Worm (Caenorhabditis elegans) whole organism, L1 larva: ENCODE data around the gene M02F4.1.

ENCODE experiments used
- C34B4.2 ChIP-seq: sonication (generic microtip); optimal IDR thresholded peaks from 2 replicates; lab custom pipeline; 2017; ENCODE audit warnings: mild to moderate bottlenecking, missing genetic modification characterization, missing compliant biosample characterization
- alr-1 ChIP-seq: fragments of 200-800 bp; sonication (Bioruptor generic); optimal IDR thresholded peaks from 2 replicates; lab custom pipeline; 2018; ENCODE audit warnings: borderline replicate concordance, mild to moderate bottlenecking, missing genetic modification characterization, missing compliant biosample characterization
- ama-1 ChIP-seq: fragments of 150-350 bp; optimal IDR thresholded peaks from 2 replicates; lab custom pipeline; 2014
- ceh-82 ChIP-seq, 3 experiments: fragments of 150-350 bp in 1 of 3; sonication (generic microtip) in 2 of 3; optimal IDR thresholded peaks; 2 replicates each; lab custom pipeline; 2014 to 2017; ENCODE audit warnings: missing biosample characterization in 3 of 3, missing genetic modification characterization in 3 of 3
- ceh-88 ChIP-seq: fragments of 200-800 bp; sonication (Bioruptor generic); IDR thresholded peaks from 2 replicates; pipeline ENCODE4 v1.3.6; 2022; ENCODE audit warnings: missing genetic modification characterization, missing compliant biosample characterization
- dpl-1 ChIP-seq, 3 experiments: fragments of 150-350 bp in 2 of 3; sonication (generic microtip) in 1 of 3; optimal IDR thresholded peaks; 2 replicates each; lab custom pipeline; 2014 to 2017; ENCODE audit warnings: missing biosample characterization in 3 of 3, missing genetic modification characterization in 3 of 3, missing genetic modification reagents in 3 of 3
- dsc-1 ChIP-seq: sonication (generic microtip); optimal IDR thresholded peaks from 2 replicates; lab custom pipeline; 2016; ENCODE audit warnings: mild to moderate bottlenecking, missing genetic modification characterization, missing compliant biosample characterization
- egl-13 ChIP-seq: sonication (generic microtip); optimal IDR thresholded peaks from 2 replicates; lab custom pipeline; 2016; ENCODE audit warnings: missing genotype, missing genetic modification reagents, missing genetic modification characterization, missing compliant biosample characterization
- egl-27 ChIP-seq, 2 experiments: fragments of 150-350 bp in 1 of 2; sonication (generic microtip); optimal IDR thresholded peaks; 3 replicates each; lab custom pipeline; 2017 to 2018; ENCODE audit warnings: missing biosample characterization in 2 of 2, missing genetic modification characterization in 2 of 2, missing genetic modification reagents in 2 of 2
- elt-3 ChIP-seq, 6 experiments: fragments of 150-350 bp in 1 of 6; sonication (generic microtip); optimal IDR thresholded peaks; 2 replicates each; lab custom pipeline; 2017 to 2018; ENCODE audit warnings: missing biosample characterization in 6 of 6, missing genetic modification characterization in 6 of 6, inconsistent platforms in 1 of 6
- fkh-10 ChIP-seq: sonication (generic microtip); optimal IDR thresholded peaks from 2 replicates; lab custom pipeline; 2017; ENCODE audit warnings: missing biosample characterization, missing genetic modification reagents, missing genetic modification characterization
- fkh-8 ChIP-seq: sonication (generic microtip); optimal IDR thresholded peaks from 2 replicates; lab custom pipeline; 2016; ENCODE audit warnings: mild to moderate bottlenecking, missing genetic modification characterization, missing compliant biosample characterization
- hlh-17 ChIP-seq: fragments of 200-800 bp; sonication (Bioruptor generic); optimal IDR thresholded peaks from 2 replicates; lab custom pipeline; 2018; ENCODE audit warnings: missing genetic modification characterization, mild to moderate bottlenecking, missing compliant biosample characterization, moderate library complexity, borderline replicate concordance
- hpl-2 ChIP-seq: fragments of 150-350 bp; optimal IDR thresholded peaks from 2 replicates; lab custom pipeline; 2014; ENCODE audit warnings: missing biosample characterization, missing genetic modification reagents, missing genetic modification characterization
- irx-1 ChIP-seq: sonication (generic microtip); optimal IDR thresholded peaks from 2 replicates; lab custom pipeline; 2016; ENCODE audit warnings: missing genetic modification characterization, missing compliant biosample characterization
- isw-1 ChIP-seq: fragments of 200-800 bp; sonication (Bioruptor generic); IDR thresholded peaks from 2 replicates; pipeline ENCODE4 v1.3.6; 2022; ENCODE audit warnings: missing genetic modification characterization, missing compliant biosample characterization
- lin-14 ChIP-seq: fragments of 200-800 bp; sonication (Bioruptor generic); optimal IDR thresholded peaks from 2 replicates; lab custom pipeline; 2018; ENCODE audit warnings: mild to moderate bottlenecking, missing genetic modification characterization, moderate library complexity, missing compliant biosample characterization
- lin-15B ChIP-seq: fragments of 150-350 bp; sonication (generic microtip); optimal IDR thresholded peaks from 3 replicates; lab custom pipeline; 2014; ENCODE audit warnings: missing biosample characterization, missing genetic modification characterization
- lin-35 ChIP-seq, 2 experiments: fragments of 150-350 bp; optimal IDR thresholded peaks; 2 replicates each; lab custom pipeline; 2014; ENCODE audit warnings: missing biosample characterization in 2 of 2, missing genetic modification characterization in 2 of 2, missing genetic modification reagents in 2 of 2
- lir-3 ChIP-seq: sonication (generic microtip); optimal IDR thresholded peaks from 2 replicates; lab custom pipeline; 2016; ENCODE audit warnings: mild to moderate bottlenecking, missing genetic modification characterization, moderate library complexity, missing compliant biosample characterization; ENCODE audit not compliant: poor library complexity
- lsy-2 ChIP-seq, 2 experiments: fragments of 150-350 bp; optimal IDR thresholded peaks; 2 replicates each; lab custom pipeline; 2014; ENCODE audit warnings: missing biosample characterization in 2 of 2, missing genetic modification characterization in 2 of 2
- mab-9 ChIP-seq: fragments of 200-800 bp; sonication (Bioruptor generic); IDR thresholded peaks from 2 replicates; pipeline ENCODE4 v1.3.6; 2022; ENCODE audit warnings: missing genetic modification reagents, missing genetic modification characterization, missing compliant biosample characterization
- mep-1 ChIP-seq: fragments of 150-350 bp; optimal IDR thresholded peaks from 2 replicates; lab custom pipeline; 2014; ENCODE audit warnings: missing biosample characterization, missing genetic modification characterization
- nhr-12 ChIP-seq: sonication (generic microtip); optimal IDR thresholded peaks from 2 replicates; lab custom pipeline; 2017; ENCODE audit warnings: missing biosample characterization, missing genetic modification characterization
- nhr-19 ChIP-seq: fragments of 200-800 bp; sonication (Bioruptor generic); conservative IDR thresholded peaks from 2 replicates; pipeline ENCODE4 v1.3.6; 2022; ENCODE audit warnings: missing genetic modification characterization, missing compliant biosample characterization
- nhr-20 ChIP-seq: sonication (generic microtip); optimal IDR thresholded peaks from 2 replicates; lab custom pipeline; 2016; ENCODE audit warnings: mild to moderate bottlenecking, missing genetic modification characterization, missing compliant biosample characterization
- nhr-28 ChIP-seq: fragments of 150-350 bp; optimal IDR thresholded peaks from 2 replicates; lab custom pipeline; 2014; ENCODE audit warnings: missing biosample characterization, missing genetic modification characterization
- nhr-71 ChIP-seq: sonication (generic microtip); optimal IDR thresholded peaks from 2 replicates; lab custom pipeline; 2016; ENCODE audit warnings: mild to moderate bottlenecking, missing genetic modification characterization, moderate library complexity, missing compliant biosample characterization
- nhr-76 ChIP-seq: sonication (generic microtip); optimal IDR thresholded peaks from 2 replicates; lab custom pipeline; 2017; ENCODE audit warnings: missing biosample characterization, missing genetic modification characterization
- nhr-85 ChIP-seq: sonication (generic microtip); peaks from one replicate; lab custom pipeline; 2016; ENCODE audit warnings: missing genetic modification characterization, inconsistent platforms, missing compliant biosample characterization
- nhr-90 ChIP-seq: sonication (generic microtip); optimal IDR thresholded peaks from 2 replicates; lab custom pipeline; 2016; ENCODE audit warnings: mild to moderate bottlenecking, missing genetic modification characterization, missing compliant biosample characterization; ENCODE audit not compliant: poor library complexity
- pax-3 ChIP-seq: fragments of 200-800 bp; sonication (Bioruptor generic); optimal IDR thresholded peaks from 2 replicates; lab custom pipeline; 2018; ENCODE audit warnings: mild to moderate bottlenecking, missing genetic modification characterization, moderate library complexity, missing compliant biosample characterization
- rnt-1 ChIP-seq: sonication (generic microtip); optimal IDR thresholded peaks from 2 replicates; lab custom pipeline; 2016; ENCODE audit warnings: mild to moderate bottlenecking, missing genetic modification characterization, moderate library complexity, missing compliant biosample characterization
- skn-1 ChIP-seq: fragments of 150-350 bp; optimal IDR thresholded peaks from 2 replicates; lab custom pipeline; 2014; ENCODE audit warnings: missing biosample characterization, missing genetic modification characterization
- snu-23 ChIP-seq: sonication (generic microtip); optimal IDR thresholded peaks from 2 replicates; lab custom pipeline; 2016; ENCODE audit warnings: missing genetic modification characterization, missing compliant biosample characterization
- sptf-1 ChIP-seq: fragments of 150-350 bp; optimal IDR thresholded peaks from 2 replicates; lab custom pipeline; 2014; ENCODE audit warnings: missing biosample characterization, missing genetic modification characterization
- sup-37 ChIP-seq: fragments of 200-800 bp; sonication (Bioruptor generic); optimal IDR thresholded peaks from 2 replicates; lab custom pipeline; 2018; ENCODE audit warnings: mild to moderate bottlenecking, missing genetic modification characterization, missing compliant biosample characterization
- tbx-2 ChIP-seq: sonication (generic microtip); optimal IDR thresholded peaks from 2 replicates; lab custom pipeline; 2016; ENCODE audit warnings: missing genetic modification characterization, missing compliant biosample characterization
- unc-130 ChIP-seq: fragments of 150-350 bp; optimal IDR thresholded peaks from 2 replicates; lab custom pipeline; 2017; ENCODE audit warnings: missing biosample characterization, missing genetic modification characterization, inconsistent platforms
- zag-1 ChIP-seq: fragments of 150-350 bp; optimal IDR thresholded peaks from 2 replicates; lab custom pipeline; 2014; ENCODE audit warnings: missing biosample characterization, missing genetic modification characterization
- zip-4 ChIP-seq: fragments of 200-800 bp; sonication (Bioruptor generic); optimal IDR thresholded peaks from 2 replicates; lab custom pipeline; 2018; ENCODE audit warnings: mild to moderate bottlenecking, missing genetic modification characterization, moderate library complexity, missing compliant biosample characterization

M02F4.1 gene

ce11 chrX:3022330-3023088 is 6.4 kb downstream of the M02F4.1 start:
- TF ChIP-seq mab-9 (GFP tag; lab: Robert Waterston, UW) (no peak), fkh-10 (GFP tag; lab: Kevin White, UChicago) (no peak), nhr-85 (tag; lab: Kevin White, UChicago) (peak; percentile 24), tbx-2 (tag; lab: Kevin White, UChicago) (no peak), irx-1 (no peak), hlh-17 (GFP tag; lab: Kevin White, UChicago) (no peak), sptf-1 (no peak), lin-35 (GFP tag; optimal IDR thresholded peaks at IDR 0.05; lab: Kevin White, UChicago) (no peak), nhr-90 (tag; lab: Kevin White, UChicago) (no peak), ama-1 (no peak), ceh-82 (tag; optimal IDR thresholded peaks at IDR 0.05; lab: Kevin White, UChicago) (peak in 1 of 3 experiments; percentile 20), C34B4.2 (tag; lab: Kevin White, UChicago) (no peak), sup-37 (GFP tag; lab: Kevin White, UChicago) (no peak), ceh-88 (GFP tag; lab: Robert Waterston, UW) (no peak), unc-130 (no peak), nhr-12 (tag; lab: Kevin White, UChicago) (no peak), hpl-2 (no peak), alr-1 (tag; lab: Kevin White, UChicago) (no peak), dsc-1 (tag; lab: Kevin White, UChicago) (no peak), elt-3 (tag; optimal IDR thresholded peaks at IDR 0.05; lab: Kevin White, UChicago) (no peak), isw-1 (GFP tag; lab: Robert Waterston, UW) (no peak; the same call in 1 of the 2 replicates), lir-3 (no peak), skn-1 (no peak), fkh-8 (peak; percentile 37), zag-1 (no peak), lin-15B (no peak), pax-3 (tag; lab: Kevin White, UChicago) (no peak), mep-1 (tag; lab: Kevin White, UChicago) (no peak), nhr-19 (GFP tag; lab: Robert Waterston, UW) (no peak), snu-23 (no peak), lin-14 (peak; percentile 36), nhr-76 (no peak), nhr-28 (tag; lab: Kevin White, UChicago) (no peak), zip-4 (GFP tag; lab: Kevin White, UChicago) (peak; percentile 14), rnt-1 (tag; lab: Kevin White, UChicago) (no peak), egl-13 (tag; lab: Kevin White, UChicago) (no peak)

ce11 chrX:3021466-3021865 is 7.5 kb downstream of the M02F4.1 start:
- no peak for TF ChIP-seq dpl-1 (GFP tag; optimal IDR thresholded peaks at IDR 0.05; lab: Kevin White, UChicago)
- TF ChIP-seq nhr-19 (GFP tag; lab: Robert Waterston, UW), result peak; percentile 47
- TF ChIP-seq nhr-76, result no peak
- peak; percentile 54 for TF ChIP-seq lin-14
- TF ChIP-seq rnt-1 (tag; lab: Kevin White, UChicago), result peak; percentile 46
- TF ChIP-seq nhr-20 (tag; lab: Kevin White, UChicago), result peak; percentile 23
- TF ChIP-seq nhr-71 (tag; lab: Kevin White, UChicago), result peak; percentile 89
- peak; percentile 51 for TF ChIP-seq snu-23
- peak in 1 of 2 experiments; percentile 35 for TF ChIP-seq lsy-2 (tag; optimal IDR thresholded peaks at IDR 0.05; lab: Kevin White, UChicago)
- TF ChIP-seq unc-130, result peak; percentile 6
- peak; percentile 76 for TF ChIP-seq dsc-1 (tag; lab: Kevin White, UChicago)
- TF ChIP-seq egl-27 (tag; optimal IDR thresholded peaks at IDR 0.05; lab: Kevin White, UChicago), result no peak
